Fruit fly (Drosophila melanogaster) whole organism, embryonic: ENCODE results near the gene CG13144.

ENCODE experiments used
- ATbp ChIP-seq: fragments of 200-800 bp; sonication (Bioruptor generic); optimal IDR thresholded peaks from 2 replicates; lab custom pipeline; 2017; ENCODE audit warnings: missing biosample characterization, mild to moderate bottlenecking, missing genetic modification characterization, missing genetic modification reagents
- Antp ChIP-seq: fragments of 200-800 bp; sonication (Bioruptor generic); optimal IDR thresholded peaks from 3 replicates; lab custom pipeline; 2016; ENCODE audit warnings: missing biosample characterization, missing genetic modification characterization
- CG1024 ChIP-seq: fragments of 200-800 bp; sonication (Bioruptor generic); IDR thresholded peaks from 2 replicates; pipeline ENCODE4 v1.3.6; 2022; ENCODE audit warnings: missing biosample characterization, missing genetic modification characterization
- CG10366 ChIP-seq: fragments of 200-800 bp; sonication (Bioruptor generic); IDR thresholded peaks from 2 replicates; pipeline ENCODE4 v1.3.6; 2022; ENCODE audit warnings: missing biosample characterization, missing genetic modification characterization
- CG10959 ChIP-seq: fragments of 200-800 bp; sonication (Bioruptor generic); IDR thresholded peaks from 2 replicates; pipeline ENCODE4 v1.3.6; 2022; ENCODE audit warnings: missing biosample characterization, missing genetic modification characterization
- CG11560 ChIP-seq: fragments of 200-800 bp; sonication (Bioruptor generic); IDR thresholded peaks from 3 replicates; pipeline ENCODE4 v1.3.6; 2022; ENCODE audit warnings: missing biosample characterization, missing genetic modification characterization
- CG12236 ChIP-seq: fragments of 200-800 bp; sonication (Bioruptor generic); optimal IDR thresholded peaks from 2 replicates; lab custom pipeline; 2016; ENCODE audit warnings: missing biosample characterization, missing genetic modification characterization
- CG12942 ChIP-seq: fragments of 200-800 bp; sonication (Bioruptor generic); optimal IDR thresholded peaks from 3 replicates; lab custom pipeline; 2016; ENCODE audit warnings: missing biosample characterization, missing genetic modification characterization
- CG13287 ChIP-seq: fragments of 200-800 bp; sonication (Bioruptor generic); IDR thresholded peaks from 2 replicates; pipeline ENCODE4 v1.3.6; 2022; ENCODE audit warnings: missing biosample characterization, missing genetic modification characterization; ENCODE audit not compliant: partially characterized antibody
- CG14667 ChIP-seq: fragments of 200-800 bp; sonication (Bioruptor generic); IDR thresholded peaks from 2 replicates; pipeline ENCODE4 v1.3.6; 2022; ENCODE audit warnings: missing biosample characterization, missing genetic modification characterization
- CG15601 ChIP-seq: fragments of 200-800 bp; sonication (Bioruptor generic); optimal IDR thresholded peaks from 3 replicates; lab custom pipeline; 2019; ENCODE audit warnings: missing biosample characterization, mild to moderate bottlenecking, missing genetic modification characterization, moderate library complexity
- CG17612 ChIP-seq: fragments of 200-800 bp; sonication (Bioruptor generic); IDR thresholded peaks from 2 replicates; pipeline ENCODE4 v1.3.6; 2022; ENCODE audit warnings: missing biosample characterization, missing genetic modification characterization
- CG2116 ChIP-seq: fragments of 200-800 bp; sonication (Bioruptor generic); optimal IDR thresholded peaks from 3 replicates; lab custom pipeline; 2018; ENCODE audit warnings: missing biosample characterization, mild to moderate bottlenecking, missing genetic modification characterization
- CG30020 ChIP-seq: fragments of 200-800 bp; optimal IDR thresholded peaks from 2 replicates; lab custom pipeline; 2019; ENCODE audit warnings: missing biosample characterization, mild to moderate bottlenecking, missing genetic modification characterization, moderate library complexity
- CG31388 ChIP-seq: fragments of 200-800 bp; sonication (Bioruptor generic); optimal IDR thresholded peaks from 2 replicates; lab custom pipeline; 2016; ENCODE audit warnings: missing biosample characterization, missing genetic modification characterization
- CG3847 ChIP-seq: fragments of 200-800 bp; sonication (Bioruptor generic); IDR thresholded peaks from 2 replicates; pipeline ENCODE4 v1.3.6; 2022; ENCODE audit warnings: missing biosample characterization, missing genetic modification characterization
- CG4328 ChIP-seq: fragments of 200-800 bp; sonication (Bioruptor generic); optimal IDR thresholded peaks from 3 replicates; lab custom pipeline; 2017; ENCODE audit warnings: missing biosample characterization, missing genetic modification reagents, missing genetic modification characterization
- CG4360 ChIP-seq: fragments of 200-800 bp; sonication (Bioruptor generic); IDR thresholded peaks from 2 replicates; pipeline ENCODE4 v1.3.6; 2022; ENCODE audit warnings: missing biosample characterization, missing genetic modification characterization
- CG43689 ChIP-seq: fragments of 200-800 bp; sonication (Bioruptor generic); IDR thresholded peaks from 2 replicates; pipeline ENCODE4 v1.3.6; 2022; ENCODE audit warnings: missing biosample characterization, missing genetic modification characterization
- CG4730 ChIP-seq: fragments of 200-800 bp; sonication (Bioruptor generic); IDR thresholded peaks from 2 replicates; pipeline ENCODE4 v1.3.6; 2022; ENCODE audit warnings: missing biosample characterization, missing genetic modification characterization
- CG7357 ChIP-seq: fragments of 200-800 bp; sonication (Bioruptor generic); IDR thresholded peaks from 3 replicates; pipeline ENCODE4 v1.3.6; 2022; ENCODE audit warnings: missing biosample characterization, missing genetic modification characterization
- CG8359 ChIP-seq: fragments of 200-800 bp; sonication (Bioruptor generic); optimal IDR thresholded peaks from 2 replicates; lab custom pipeline; 2017; ENCODE audit warnings: missing biosample characterization, mild to moderate bottlenecking, missing genetic modification characterization, borderline replicate concordance
- CTCF ChIP-seq: fragments of 200-800 bp; sonication (Bioruptor generic); optimal IDR thresholded peaks from 2 replicates; lab custom pipeline; 2017; ENCODE audit warnings: missing biosample characterization, mild to moderate bottlenecking, missing genetic modification characterization, moderate library complexity
- Dll ChIP-seq: fragments of 200-800 bp; sonication (Bioruptor generic); IDR thresholded peaks from 4 replicates; pipeline ENCODE4 v1.3.6; 2022; ENCODE audit warnings: missing biosample characterization, missing genetic modification characterization; ENCODE audit not compliant: partially characterized antibody
- Dref ChIP-seq: fragments of 200-800 bp; sonication (Bioruptor generic); IDR thresholded peaks from 2 replicates; pipeline ENCODE4 v1.3.6; 2022; ENCODE audit warnings: missing biosample characterization, missing genetic modification characterization
- Ets65A ChIP-seq: fragments of 200-800 bp; sonication (Bioruptor generic); peaks from one replicate; lab custom pipeline; 2016; ENCODE audit warnings: missing biosample characterization, missing genetic modification characterization
- HLH4C ChIP-seq: fragments of 200-800 bp; sonication (Bioruptor generic); IDR thresholded peaks from 3 replicates; pipeline ENCODE4 v1.3.6; 2022; ENCODE audit warnings: missing biosample characterization, missing genetic modification characterization; ENCODE audit not compliant: partially characterized antibody
- HLHmδ ChIP-seq: fragments of 200-800 bp; sonication (Bioruptor generic); optimal IDR thresholded peaks from 2 replicates; lab custom pipeline; 2018; ENCODE audit warnings: missing biosample characterization, mild to moderate bottlenecking, missing genetic modification characterization, moderate library complexity
- Lpt ChIP-seq: fragments of >200 bp; optimal IDR thresholded peaks from 2 replicates; lab custom pipeline; 2018; ENCODE audit warnings: missing biosample characterization, missing genetic modification characterization
- MESR4 ChIP-seq: fragments of 200-800 bp; sonication (Bioruptor generic); optimal IDR thresholded peaks from 2 replicates; lab custom pipeline; 2018; ENCODE audit warnings: missing biosample characterization, mild to moderate bottlenecking, missing genetic modification characterization, moderate library complexity
- Mes4 ChIP-seq: fragments of 200-800 bp; sonication (Bioruptor generic); optimal IDR thresholded peaks from 2 replicates; lab custom pipeline; 2016; ENCODE audit warnings: missing biosample characterization, missing genetic modification characterization
- Ssrp ChIP-seq: fragments of 200-800 bp; sonication (Bioruptor generic); optimal IDR thresholded peaks from 2 replicates; lab custom pipeline; 2018; ENCODE audit warnings: missing biosample characterization, mild to moderate bottlenecking, missing genetic modification characterization, moderate library complexity
- al ChIP-seq: fragments of 200-800 bp; sonication (Bioruptor generic); IDR thresholded peaks from 2 replicates; pipeline ENCODE4 v1.3.6; 2022; ENCODE audit warnings: missing biosample characterization, missing genetic modification characterization
- bigmax ChIP-seq: fragments of 200-800 bp; sonication (Bioruptor generic); optimal IDR thresholded peaks from 2 replicates; lab custom pipeline; 2018; ENCODE audit warnings: missing biosample characterization, mild to moderate bottlenecking, missing genetic modification characterization
- cg ChIP-seq: fragments of 200-800 bp; sonication (Bioruptor generic); optimal IDR thresholded peaks from 3 replicates; lab custom pipeline; 2019; ENCODE audit warnings: missing biosample characterization, mild to moderate bottlenecking, missing genetic modification characterization, moderate library complexity
- chm ChIP-seq: fragments of 200-800 bp; sonication (Bioruptor generic); IDR thresholded peaks from 2 replicates; pipeline ENCODE4 v1.3.6; 2022; ENCODE audit warnings: missing biosample characterization, missing genetic modification characterization
- corto ChIP-seq: fragments of 200-800 bp; sonication (Bioruptor generic); optimal IDR thresholded peaks from 2 replicates; lab custom pipeline; 2016; ENCODE audit warnings: missing biosample characterization, mild to moderate bottlenecking, missing genetic modification characterization, moderate library complexity
- crol ChIP-seq: fragments of 200-800 bp; sonication (Bioruptor generic); IDR thresholded peaks from 2 replicates; pipeline ENCODE4 v1.3.6; 2022; ENCODE audit warnings: missing biosample characterization, missing genetic modification characterization
- en ChIP-seq: fragments of 200-800 bp; sonication (Bioruptor generic); optimal IDR thresholded peaks from 2 replicates; lab custom pipeline; 2016; ENCODE audit warnings: missing biosample characterization, missing genetic modification characterization
- gem ChIP-seq: fragments of 200-800 bp; sonication (Bioruptor generic); optimal IDR thresholded peaks from 2 replicates; lab custom pipeline; 2019; ENCODE audit warnings: missing biosample characterization, mild to moderate bottlenecking, missing genetic modification characterization, moderate library complexity
- gfzf ChIP-seq: fragments of 200-800 bp; sonication (Bioruptor generic); optimal IDR thresholded peaks from 2 replicates; lab custom pipeline; 2016; ENCODE audit warnings: missing biosample characterization, mild to moderate bottlenecking, missing genetic modification characterization, moderate library complexity
- kay ChIP-seq: fragments of 200-800 bp; sonication (Bioruptor generic); optimal IDR thresholded peaks from 2 replicates; lab custom pipeline; 2016; ENCODE audit warnings: missing biosample characterization, missing genetic modification characterization
- klu ChIP-seq: fragments of 200-800 bp; sonication (Bioruptor generic); IDR thresholded peaks from 2 replicates; pipeline ENCODE4 v1.3.6; 2022; ENCODE audit warnings: missing biosample characterization, missing genetic modification characterization
- lmd ChIP-seq: fragments of 200-800 bp; sonication (Bioruptor generic); IDR thresholded peaks from 2 replicates; pipeline ENCODE4 v1.3.6; 2022; ENCODE audit warnings: missing biosample characterization, missing genetic modification characterization
- nerfin-1 ChIP-seq: fragments of 200-800 bp; sonication (Bioruptor generic); optimal IDR thresholded peaks from 3 replicates; lab custom pipeline; 2019; ENCODE audit warnings: missing biosample characterization, mild to moderate bottlenecking, missing genetic modification characterization, moderate library complexity
- pros ChIP-seq: fragments of 200-800 bp; sonication (Bioruptor generic); optimal IDR thresholded peaks from 3 replicates; lab custom pipeline; 2019; ENCODE audit warnings: missing biosample characterization, mild to moderate bottlenecking, missing genetic modification characterization, moderate library complexity
- pum ChIP-seq: fragments of 200-800 bp; sonication (Bioruptor generic); optimal IDR thresholded peaks from 2 replicates; lab custom pipeline; 2016; ENCODE audit warnings: missing biosample characterization, missing genetic modification characterization
- shn ChIP-seq: fragments of 200-800 bp; sonication (Bioruptor generic); optimal IDR thresholded peaks from 3 replicates; lab custom pipeline; 2016; ENCODE audit warnings: missing biosample characterization, missing genetic modification characterization
- sisA ChIP-seq: fragments of 200-800 bp; sonication (Bioruptor generic); IDR thresholded peaks from 2 replicates; pipeline ENCODE4 v1.3.6; 2022; ENCODE audit warnings: missing biosample characterization, missing genetic modification characterization
- vfl ChIP-seq: fragments of 200-800 bp; sonication (Bioruptor generic); optimal IDR thresholded peaks from 2 replicates; lab custom pipeline; 2016; ENCODE audit warnings: missing biosample characterization, missing genetic modification characterization
- zfh1 ChIP-seq: fragments of 200-800 bp; sonication (Bioruptor generic); IDR thresholded peaks from 3 replicates; pipeline ENCODE4 v1.3.6; 2022; ENCODE audit warnings: missing biosample characterization, missing genetic modification characterization

CG13144 gene

dm6 chr2L:10442048-10442790 is 49.0 kb downstream of the CG13144 start, which contains the start of gene loh (continued):
- TF ChIP-seq cg (peak; percentile 3), CG17612 (GFP tag; lab: Robert Waterston, UW) (no peak), gfzf (no peak), HLHmδ (no peak), Mes4 (GFP tag; lab: Kevin White, UChicago) (no peak), CTCF (no peak), sisA (GFP tag; lab: Robert Waterston, UW) (no peak), en (GFP tag; lab: Kevin White, UChicago) (no peak), CG8359 (GFP tag; lab: Kevin White, UChicago) (peak; percentile 49), CG43689 (GFP tag; lab: Robert Waterston, UW) (no peak), CG12942 (GFP tag; lab: Kevin White, UChicago) (no peak), pros (GFP tag; lab: Kevin White, UChicago) (no peak), ATbp (GFP tag; lab: Kevin White, UChicago) (peak; percentile 42), zfh1 (0 out of 3 replicates have a peak, but pooled peaks have one; percentile 40), CG4328 (GFP tag; lab: Kevin White, UChicago) (no peak), CG13287 (GFP tag; lab: Robert Waterston, UW) (no peak), Ets65A (GFP tag; lab: Kevin White, UChicago) (peak; percentile 0), CG1024 (0 out of 2 replicates have a peak, but pooled peaks have one; percentile 24), CG15601 (tag; lab: Kevin White, UChicago) (peak; percentile 56), CG4730 (GFP tag; lab: Robert Waterston, UW) (no peak), CG7357 (GFP tag; lab: Robert Waterston, UW) (no peak), vfl (GFP tag; lab: Kevin White, UChicago) (no peak), CG4360 (GFP tag; lab: Robert Waterston, UW) (no peak), crol (GFP tag; lab: Robert Waterston, UW) (peak; percentile 77; the same call in 1 of the 2 replicates), CG31388 (GFP tag; lab: Kevin White, UChicago) (no peak), CG12236 (GFP tag; lab: Kevin White, UChicago) (no peak), CG2116 (GFP tag; lab: Kevin White, UChicago) (no peak), klu (GFP tag; lab: Robert Waterston, UW) (no peak), Lpt (GFP tag; lab: Kevin White, UChicago) (no peak), kay (GFP tag; lab: Kevin White, UChicago) (no peak), CG11560 (no peak), CG30020 (tag; lab: Kevin White, UChicago) (peak; percentile 38), pum (GFP tag; lab: Kevin White, UChicago) (no peak), bigmax (GFP tag; lab: Kevin White, UChicago) (no peak), Antp (GFP tag; lab: Kevin White, UChicago) (no peak), Dref (GFP tag; lab: Robert Waterston, UW) (no peak), Dll (GFP tag; lab: Robert Waterston, UW) (no peak), HLH4C (no peak), chm (GFP tag; lab: Robert Waterston, UW) (no peak), lmd (GFP tag; lab: Robert Waterston, UW) (no peak), nerfin-1 (no peak), CG3847 (GFP tag; lab: Robert Waterston, UW) (no peak), gem (tag; lab: Kevin White, UChicago) (peak; percentile 79), CG10366 (GFP tag; lab: Robert Waterston, UW) (0 out of 2 replicates have a peak, but pooled peaks have one; percentile 8), shn (GFP tag; lab: Kevin White, UChicago) (no peak), al (GFP tag; lab: Robert Waterston, UW) (no peak), CG10959 (GFP tag; lab: Robert Waterston, UW) (no peak), Ssrp (tag; lab: Kevin White, UChicago) (peak; percentile 63), corto (no peak), MESR4 (GFP tag; lab: Kevin White, UChicago) (no peak), CG14667 (no peak; the same call in 1 of the 2 replicates)
